Worm (Caenorhabditis elegans) whole organism, L3 larva: ENCODE measurements around the gene rnh-1.0.

Experiments
- R02D3.7 ChIP-seq: fragments of 150-350 bp; optimal IDR thresholded peaks from 2 replicates; lab custom pipeline; 2014; ENCODE audit warnings: missing biosample characterization, missing genetic modification characterization
- ZK546.5 ChIP-seq: sonication (generic microtip); optimal IDR thresholded peaks from 2 replicates; lab custom pipeline; 2017; ENCODE audit warnings: missing biosample characterization, missing genetic modification characterization
- aly-2 ChIP-seq: fragments of 150-350 bp; optimal IDR thresholded peaks from 2 replicates; lab custom pipeline; 2014; ENCODE audit warnings: missing biosample characterization, missing genetic modification characterization
- ama-1 ChIP-seq: fragments of 150-350 bp; optimal IDR thresholded peaks from 2 replicates; lab custom pipeline; 2018
- ceh-16 ChIP-seq: sonication (generic microtip); optimal IDR thresholded peaks from 2 replicates; lab custom pipeline; 2017; ENCODE audit warnings: missing biosample characterization, missing genetic modification characterization
- ceh-28 ChIP-seq: fragments of 150-350 bp; optimal IDR thresholded peaks from 2 replicates; lab custom pipeline; 2014; ENCODE audit warnings: missing biosample characterization, missing genetic modification reagents, missing genetic modification characterization
- ceh-82 ChIP-seq: fragments of 150-350 bp; optimal IDR thresholded peaks from 2 replicates; lab custom pipeline; 2014; ENCODE audit warnings: missing biosample characterization, missing genetic modification characterization
- ceh-9 ChIP-seq: sonication (generic microtip); optimal IDR thresholded peaks from 2 replicates; lab custom pipeline; 2018; ENCODE audit warnings: missing biosample characterization, missing genetic modification characterization
- daf-12 ChIP-seq: fragments of 150-350 bp; optimal IDR thresholded peaks from 2 replicates; lab custom pipeline; 2014; ENCODE audit warnings: missing biosample characterization, missing genetic modification reagents, missing genetic modification characterization
- egl-27 ChIP-seq: sonication (generic microtip); optimal IDR thresholded peaks from 4 replicates; lab custom pipeline; 2017; ENCODE audit warnings: missing biosample characterization, missing genetic modification reagents, missing genetic modification characterization
- egl-5 ChIP-seq: fragments of 150-350 bp; optimal IDR thresholded peaks from 2 replicates; lab custom pipeline; 2017; ENCODE audit warnings: missing biosample characterization, missing genetic modification reagents, missing genetic modification characterization, inconsistent platforms
- elt-1 ChIP-seq: fragments of 150-350 bp; optimal IDR thresholded peaks from 2 replicates; lab custom pipeline; 2014; ENCODE audit warnings: missing biosample characterization, missing genetic modification characterization
- elt-2 ChIP-seq: sonication (generic microtip); optimal IDR thresholded peaks from 2 replicates; lab custom pipeline; 2016; ENCODE audit warnings: missing genetic modification reagents, mild to moderate bottlenecking, missing genetic modification characterization, missing compliant biosample characterization
- elt-3 ChIP-seq, 3 experiments: fragments of 150-350 bp in 1 of 3; sonication (generic microtip) in 2 of 3; optimal IDR thresholded peaks; 2 replicates in 2 of 3; 4 replicates in 1 of 3; lab custom pipeline; 2014 to 2017; ENCODE audit warnings: missing biosample characterization in 3 of 3, missing genetic modification characterization in 3 of 3
- eor-1 ChIP-seq, 2 experiments: fragments of 150-350 bp; optimal IDR thresholded peaks; 2 replicates each; lab custom pipeline; 2014 to 2018; ENCODE audit warnings: missing biosample characterization in 2 of 2, missing genetic modification characterization in 2 of 2
- fkh-10 ChIP-seq: sonication (generic microtip); optimal IDR thresholded peaks from 2 replicates; lab custom pipeline; 2017; ENCODE audit warnings: missing biosample characterization, missing genetic modification reagents, missing genetic modification characterization
- fkh-2 ChIP-seq: fragments of 150-350 bp; optimal IDR thresholded peaks from 2 replicates; lab custom pipeline; 2014; ENCODE audit warnings: missing biosample characterization, missing genetic modification reagents, missing genetic modification characterization
- fos-1 ChIP-seq: fragments of 150-350 bp; optimal IDR thresholded peaks from 2 replicates; lab custom pipeline; 2014; ENCODE audit warnings: missing biosample characterization, missing genetic modification characterization
- hmg-11 ChIP-seq: sonication (generic microtip); optimal IDR thresholded peaks from 2 replicates; lab custom pipeline; 2016; ENCODE audit warnings: missing genetic modification characterization, missing compliant biosample characterization
- jun-1 ChIP-seq: fragments of 150-350 bp; optimal IDR thresholded peaks from 2 replicates; lab custom pipeline; 2014; ENCODE audit warnings: missing biosample characterization, missing genetic modification reagents, missing genetic modification characterization
- lin-15B ChIP-seq: fragments of 150-350 bp; optimal IDR thresholded peaks from 2 replicates; lab custom pipeline; 2014; ENCODE audit warnings: missing biosample characterization, missing genetic modification characterization
- lin-39 ChIP-seq: fragments of 150-350 bp; optimal IDR thresholded peaks from 2 replicates; lab custom pipeline; 2018; ENCODE audit warnings: missing biosample characterization, missing genetic modification reagents, missing genetic modification characterization
- lsy-12 ChIP-seq: sonication (generic microtip); optimal IDR thresholded peaks from 2 replicates; lab custom pipeline; 2016; ENCODE audit warnings: mild to moderate bottlenecking, missing genetic modification characterization, missing compliant biosample characterization
- mdl-1 ChIP-seq: fragments of 150-350 bp; optimal IDR thresholded peaks from 2 replicates; lab custom pipeline; 2014; ENCODE audit warnings: missing biosample characterization, missing genetic modification characterization
- mml-1 ChIP-seq: fragments of 150-350 bp; sonication (generic microtip); optimal IDR thresholded peaks from 3 replicates; lab custom pipeline; 2014; ENCODE audit warnings: missing biosample characterization, missing genetic modification characterization
- nfya-1 ChIP-seq: sonication (generic microtip); optimal IDR thresholded peaks from 2 replicates; lab custom pipeline; 2017; ENCODE audit warnings: missing genetic modification characterization, mild to moderate bottlenecking, missing compliant biosample characterization, antibody characterized with exemption, moderate library complexity; ENCODE audit not compliant: insufficient read depth
- nhr-11 ChIP-seq: fragments of 150-350 bp; optimal IDR thresholded peaks from 2 replicates; lab custom pipeline; 2014; ENCODE audit warnings: missing biosample characterization, missing genetic modification characterization
- nhr-12 ChIP-seq: fragments of 150-350 bp; optimal IDR thresholded peaks from 2 replicates; lab custom pipeline; 2014; ENCODE audit warnings: missing biosample characterization, missing genetic modification characterization
- nhr-23 ChIP-seq: fragments of 150-350 bp; optimal IDR thresholded peaks from 2 replicates; lab custom pipeline; 2014; ENCODE audit warnings: missing biosample characterization, missing genetic modification reagents, missing genetic modification characterization
- nhr-237 ChIP-seq: fragments of 150-350 bp; optimal IDR thresholded peaks from 2 replicates; lab custom pipeline; 2014; ENCODE audit warnings: missing biosample characterization, missing genetic modification characterization
- nhr-25 ChIP-seq: sonication (generic microtip); optimal IDR thresholded peaks from 2 replicates; lab custom pipeline; 2017; ENCODE audit warnings: missing biosample characterization, missing genetic modification characterization
- nhr-28 ChIP-seq: fragments of 150-350 bp; optimal IDR thresholded peaks from 2 replicates; lab custom pipeline; 2014; ENCODE audit warnings: missing biosample characterization, missing genetic modification characterization
- nhr-43 ChIP-seq: sonication (generic microtip); optimal IDR thresholded peaks from 2 replicates; lab custom pipeline; 2016; ENCODE audit warnings: mild to moderate bottlenecking, missing genetic modification characterization, missing compliant biosample characterization; ENCODE audit not compliant: poor library complexity, severe bottlenecking
- nhr-67 ChIP-seq: fragments of 150-350 bp; optimal IDR thresholded peaks from 2 replicates; lab custom pipeline; 2014; ENCODE audit warnings: missing biosample characterization, missing genetic modification characterization
- nhr-76 ChIP-seq: fragments of 150-350 bp; sonication (generic microtip); optimal IDR thresholded peaks from 5 replicates; lab custom pipeline; 2014; ENCODE audit warnings: missing biosample characterization, missing genetic modification characterization
- nhr-77 ChIP-seq: fragments of 150-350 bp; optimal IDR thresholded peaks from 2 replicates; lab custom pipeline; 2014; ENCODE audit warnings: missing biosample characterization, missing genetic modification characterization
- pha-4 ChIP-seq: fragments of 150-350 bp; optimal IDR thresholded peaks from 2 replicates; lab custom pipeline; 2014; ENCODE audit warnings: missing biosample characterization, missing genetic modification reagents, missing genetic modification characterization
- pqm-1 ChIP-seq: fragments of 150-350 bp; optimal IDR thresholded peaks from 2 replicates; lab custom pipeline; 2017; ENCODE audit warnings: missing biosample characterization, missing genetic modification characterization, inconsistent platforms
- sea-2 ChIP-seq: fragments of 150-350 bp; sonication (generic microtip); optimal IDR thresholded peaks from 4 replicates; lab custom pipeline; 2014; ENCODE audit warnings: missing biosample characterization, missing genetic modification reagents, missing genetic modification characterization
- skn-1 ChIP-seq: fragments of 150-350 bp; optimal IDR thresholded peaks from 2 replicates; lab custom pipeline; 2014; ENCODE audit warnings: missing biosample characterization, missing genetic modification characterization
- snpc-4 ChIP-seq: fragments of 150-350 bp; optimal IDR thresholded peaks from 2 replicates; lab custom pipeline; 2014; ENCODE audit warnings: missing biosample characterization, missing genetic modification characterization
- tbx-2 ChIP-seq: sonication (generic microtip); optimal IDR thresholded peaks from 2 replicates; lab custom pipeline; 2016; ENCODE audit warnings: mild to moderate bottlenecking, missing genetic modification characterization, missing compliant biosample characterization
- unc-39 ChIP-seq: sonication (generic microtip); optimal IDR thresholded peaks from 4 replicates; lab custom pipeline; 2017; ENCODE audit warnings: missing biosample characterization, missing genetic modification characterization
- unc-62 ChIP-seq: fragments of 150-350 bp; sonication (generic microtip); optimal IDR thresholded peaks from 4 replicates; lab custom pipeline; 2014; ENCODE audit warnings: missing biosample characterization, missing genetic modification reagents, missing genetic modification characterization
- zag-1 ChIP-seq: fragments of 150-350 bp; optimal IDR thresholded peaks from 2 replicates; lab custom pipeline; 2014; ENCODE audit warnings: missing biosample characterization, missing genetic modification characterization
- ztf-11 ChIP-seq: fragments of 150-350 bp; optimal IDR thresholded peaks from 2 replicates; lab custom pipeline; 2014; ENCODE audit warnings: missing biosample characterization, missing genetic modification characterization
- ztf-4 ChIP-seq: fragments of 150-350 bp; optimal IDR thresholded peaks from 2 replicates; lab custom pipeline; 2014; ENCODE audit warnings: missing biosample characterization, missing genetic modification characterization

The rnh-1.0 gene

ce11 chrII:4999122-4999521 is 4.0 kb downstream of the rnh-1.0 start, which contains the start of gene citk-2:
Gene citk-2, plus strand, starts transcription at chrII:4999520.
- TF ChIP-seq nhr-11 (no peak), skn-1 (tag; lab: Kevin White, UChicago) (peak; percentile 79), lin-15B (tag; lab: Kevin White, UChicago) (peak; percentile 74), fkh-10 (GFP tag; lab: Kevin White, UChicago) (peak; percentile 24), nhr-23 (tag; lab: Kevin White, UChicago) (peak; percentile 92), nhr-76 (no peak), aly-2 (tag; lab: Kevin White, UChicago) (no peak), elt-2 (tag; lab: Kevin White, UChicago) (no peak), nhr-43 (tag; lab: Kevin White, UChicago) (peak; percentile 90), mdl-1 (tag; lab: Kevin White, UChicago) (no peak), fos-1 (no peak), daf-12 (tag; lab: Kevin White, UChicago) (no peak), ztf-11 (no peak), nhr-12 (tag; lab: Kevin White, UChicago) (no peak), pqm-1 (peak; percentile 19), egl-27 (no peak), unc-62 (no peak), nhr-237 (tag; lab: Kevin White, UChicago) (no peak), hmg-11 (tag; lab: Kevin White, UChicago) (no peak), elt-3 (tag; optimal IDR thresholded peaks at IDR 0.05; lab: Kevin White, UChicago) (no peak), unc-39 (no peak), ceh-82 (peak; percentile 75), mml-1 (tag; lab: Kevin White, UChicago) (no peak), lsy-12 (tag; lab: Kevin White, UChicago) (peak; percentile 61), nhr-28 (tag; lab: Kevin White, UChicago) (no peak), R02D3.7 (tag; lab: Kevin White, UChicago) (peak; percentile 66), ceh-28 (tag; lab: Kevin White, UChicago) (no peak), ceh-16 (no peak), nhr-67 (peak; percentile 5), snpc-4 (no peak), nhr-77 (tag; lab: Kevin White, UChicago) (no peak), fkh-2 (tag; lab: Kevin White, UChicago) (no peak), zag-1 (tag; lab: Kevin White, UChicago) (no peak), pha-4 (tag; lab: Kevin White, UChicago) (no peak), sea-2 (GFP tag; lab: Kevin White, UChicago) (no peak), tbx-2 (tag; lab: Kevin White, UChicago) (no peak), ama-1 (lab: Kevin White, UChicago) (no peak), egl-5 (tag; lab: Kevin White, UChicago) (peak; percentile 75), nhr-25 (peak; percentile 89), jun-1 (peak; percentile 66), ceh-9 (tag; lab: Kevin White, UChicago) (no peak), nfya-1 (tag; lab: Kevin White, UChicago) (no peak), elt-1 (tag; lab: Kevin White, UChicago) (no peak), eor-1 (tag; optimal IDR thresholded peaks at IDR 0.05; lab: Kevin White, UChicago) (no peak), ztf-4 (tag; lab: Kevin White, UChicago) (no peak), lin-39 (tag; lab: Kevin White, UChicago) (peak; percentile 51), ZK546.5 (no peak)

ce11 chrII:5001866-5002265 is 6.7 kb downstream of the rnh-1.0 start:
- TF ChIP-seq skn-1 (tag; lab: Kevin White, UChicago) = no peak
- no peak for TF ChIP-seq ceh-16
- no peak for TF ChIP-seq ceh-9 (tag; lab: Kevin White, UChicago)
- no peak for TF ChIP-seq hmg-11 (tag; lab: Kevin White, UChicago)
- TF ChIP-seq nhr-77 (tag; lab: Kevin White, UChicago) = no peak
- TF ChIP-seq daf-12 (tag; lab: Kevin White, UChicago) = no peak
- TF ChIP-seq nhr-23 (tag; lab: Kevin White, UChicago) = no peak
- TF ChIP-seq nfya-1 (tag; lab: Kevin White, UChicago) = no peak
- no peak for TF ChIP-seq nhr-25
- TF ChIP-seq tbx-2 (tag; lab: Kevin White, UChicago) = no peak
- no peak for TF ChIP-seq ceh-28 (tag; lab: Kevin White, UChicago)
- no peak for TF ChIP-seq pha-4 (tag; lab: Kevin White, UChicago)
- no peak for TF ChIP-seq unc-62
- TF ChIP-seq nhr-237 (tag; lab: Kevin White, UChicago) = no peak
- TF ChIP-seq fos-1 = no peak
- TF ChIP-seq zag-1 (tag; lab: Kevin White, UChicago) = no peak
- TF ChIP-seq unc-39 = no peak
- no peak for TF ChIP-seq mml-1 (tag; lab: Kevin White, UChicago)
- no peak for TF ChIP-seq aly-2 (tag; lab: Kevin White, UChicago)
